Worm (Caenorhabditis elegans): ENCODE measurements around the gene T01E8.8.
A peak's percentile ranks its signal among the peaks of the same experiment; 100 is the strongest.

T01E8.8 gene

DNA sequence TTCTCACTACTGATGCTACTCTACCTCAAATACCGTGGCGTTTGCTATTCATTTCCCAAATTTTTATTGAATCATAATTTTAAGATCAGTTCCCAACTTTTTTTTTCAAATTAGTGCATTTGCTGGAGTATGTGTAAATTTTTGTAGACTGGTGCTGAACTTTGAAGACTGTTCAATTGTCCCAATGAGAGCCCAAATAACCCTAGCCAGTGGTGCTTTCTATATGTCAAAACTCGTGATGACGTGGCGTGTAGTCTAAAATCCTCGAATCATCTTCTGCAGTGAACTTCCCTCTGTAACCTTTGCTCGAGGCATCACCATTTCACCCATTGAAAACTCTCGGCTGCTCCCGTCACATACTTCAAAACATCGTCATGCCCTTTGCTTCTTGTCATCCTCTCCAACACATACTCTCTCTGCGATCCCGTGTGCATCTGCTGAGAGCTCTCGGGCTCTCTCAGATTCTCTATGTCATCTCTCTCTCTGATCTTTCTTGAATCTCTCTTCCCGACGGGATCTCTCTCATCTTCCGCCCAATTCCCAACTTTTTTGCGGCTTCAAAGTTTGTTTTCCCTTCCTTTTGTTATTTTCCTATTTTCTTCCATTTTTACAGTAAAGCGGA lies 26.5 kb upstream of the T01E8.8 start:
- TF ChIP-seq nhr-28 (tag; optimal IDR thresholded peaks at IDR 0.05), result no peak
- peak; percentile 53 for TF ChIP-seq hlh-1 (tag; optimal IDR thresholded peaks at IDR 0.05)
- TF ChIP-seq cnd-1 (tag; optimal IDR thresholded peaks at IDR 0.05), result no peak
- no peak for TF ChIP-seq unc-120 (tag; optimal IDR thresholded peaks at IDR 0.05; ENCODE audit: poor library complexity, severe bottlenecking)
- TF ChIP-seq pha-4 (tag; optimal IDR thresholded peaks at IDR 0.05), result peak; percentile 32
- no peak for TF ChIP-seq sem-2 (GFP tag; optimal IDR thresholded peaks at IDR 0.05)
- no peak for TF ChIP-seq snpc-4 (tag; optimal IDR thresholded peaks at IDR 0.05)
- TF ChIP-seq mep-1 (tag; optimal IDR thresholded peaks at IDR 0.05), result no peak

DNA sequence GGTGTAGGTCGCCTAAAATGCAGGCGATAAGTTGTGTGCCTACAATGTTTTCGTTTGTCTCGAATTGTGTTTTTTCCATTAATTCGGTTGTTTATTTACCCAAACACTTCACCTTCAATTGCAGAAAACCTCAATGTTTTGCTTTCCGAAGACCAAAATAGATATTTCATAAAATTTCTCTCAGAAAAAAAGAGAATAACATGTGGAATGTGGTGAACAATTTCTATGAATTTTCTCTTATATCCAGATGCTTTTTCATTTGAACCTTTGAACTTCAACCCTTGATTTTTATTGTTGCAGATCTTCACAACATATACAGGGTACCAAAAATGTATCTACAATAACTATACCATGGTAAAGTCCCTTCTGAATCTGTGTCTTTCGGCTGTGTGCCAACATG lies 24.6 kb upstream of the T01E8.8 start, which contains the start of gene T01E8.1:
Gene T01E8.1, plus strand, starts transcription at position 301 of the 400 bp plus-strand sequence.
- no peak for TF ChIP-seq nhr-12 (tag; optimal IDR thresholded peaks at IDR 0.05)
- TF ChIP-seq bed-3 (GFP tag; optimal IDR thresholded peaks at IDR 0.05), result no peak

DNA sequence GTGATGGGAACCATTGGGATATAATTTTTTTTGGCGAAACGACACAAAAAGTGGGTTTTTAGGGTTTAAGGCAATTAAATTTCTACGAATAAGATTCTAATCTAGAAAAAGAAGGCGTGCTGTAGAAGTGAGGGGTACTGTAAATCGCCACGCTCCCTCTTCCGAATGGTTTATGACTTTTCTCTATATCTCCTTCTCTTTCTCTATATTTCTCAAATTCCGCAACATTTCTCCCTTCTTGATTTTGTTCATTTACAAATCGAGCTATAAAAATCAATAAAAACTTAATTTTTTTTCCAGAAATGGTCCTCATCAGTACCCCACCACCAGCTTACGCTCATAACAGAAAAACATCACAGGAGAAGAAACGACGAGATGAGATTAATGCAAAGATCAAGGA lies 12.9 kb upstream of the T01E8.8 start, which contains the start of gene ref-1:
Gene ref-1, plus strand, starts transcription at position 301 of the 400 bp plus-strand sequence.
- TF ChIP-seq nhr-2 (tag; optimal IDR thresholded peaks at IDR 0.05) (no peak), ceh-83 (GFP tag; optimal IDR thresholded peaks at IDR 0.05) (no peak), lin-13 (tag; optimal IDR thresholded peaks at IDR 0.05) (no peak), nhr-76 (tag; optimal IDR thresholded peaks at IDR 0.05) (no peak), ham-2 (GFP tag; optimal IDR thresholded peaks at IDR 0.05) (no peak), unc-120 (tag; optimal IDR thresholded peaks at IDR 0.05; ENCODE audit: poor library complexity, severe bottlenecking) (no peak), blmp-1 (tag; optimal IDR thresholded peaks at IDR 0.05) (no peak), hlh-1 (tag; optimal IDR thresholded peaks at IDR 0.05) (no peak), bed-3 (GFP tag; optimal IDR thresholded peaks at IDR 0.05) (no peak), cnd-1 (tag; optimal IDR thresholded peaks at IDR 0.05) (no peak)

DNA sequence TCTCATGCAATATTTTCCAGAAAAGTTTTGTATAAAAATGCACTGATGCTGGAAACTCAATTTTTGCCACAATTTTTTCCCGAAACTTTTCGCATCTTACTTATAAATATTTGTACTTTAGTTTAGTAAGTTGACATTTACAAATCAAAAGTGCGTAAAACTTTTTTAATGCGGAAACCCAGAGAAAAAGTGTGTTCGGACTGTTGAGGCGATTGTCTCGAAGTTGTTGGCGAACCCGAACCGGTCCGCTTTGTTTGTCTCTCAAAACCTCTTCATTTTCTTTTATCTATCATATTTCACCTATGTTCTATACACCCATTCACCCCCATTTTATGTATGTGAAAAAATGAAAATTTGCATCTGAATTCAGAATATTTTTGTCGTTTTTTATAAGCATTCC lies 10.4 kb upstream of the T01E8.8 start:
- no peak for TF ChIP-seq sptf-1 (tag; optimal IDR thresholded peaks at IDR 0.05)
- TF ChIP-seq ces-1 (GFP tag; optimal IDR thresholded peaks at IDR 0.05), result no peak
- TF ChIP-seq drap-1 (GFP tag; optimal IDR thresholded peaks at IDR 0.05), result no peak
- TF ChIP-seq nhr-237 (tag; optimal IDR thresholded peaks at IDR 0.05), result no peak
- TF ChIP-seq blmp-1 (tag; optimal IDR thresholded peaks at IDR 0.05), result no peak
- TF ChIP-seq elt-1 (tag; optimal IDR thresholded peaks at IDR 0.05; ENCODE audit: borderline replicate concordance, insufficient read depth), result no peak
- no peak for TF ChIP-seq zip-8 (tag; optimal IDR thresholded peaks at IDR 0.05)
- no peak for TF ChIP-seq lin-13 (tag; optimal IDR thresholded peaks at IDR 0.05)
- no peak for TF ChIP-seq unc-120 (tag; optimal IDR thresholded peaks at IDR 0.05; ENCODE audit: poor library complexity, severe bottlenecking)
- TF ChIP-seq unc-39 (tag; optimal IDR thresholded peaks at IDR 0.05), result no peak
- TF ChIP-seq nhr-76 (tag; optimal IDR thresholded peaks at IDR 0.05), result no peak
- TF ChIP-seq bed-3 (GFP tag; optimal IDR thresholded peaks at IDR 0.05), result no peak
- TF ChIP-seq unc-62 (GFP tag; optimal IDR thresholded peaks at IDR 0.05), result no peak
- no peak for TF ChIP-seq ham-2 (GFP tag; optimal IDR thresholded peaks at IDR 0.05)
- no peak for TF ChIP-seq ceh-83 (GFP tag; optimal IDR thresholded peaks at IDR 0.05)
- TF ChIP-seq ztf-11 (tag; optimal IDR thresholded peaks at IDR 0.05), result no peak
- TF ChIP-seq ceh-43 (GFP tag; optimal IDR thresholded peaks at IDR 0.05), result no peak
- TF ChIP-seq M03D4.4 (tag; optimal IDR thresholded peaks at IDR 0.05), result no peak
- no peak for TF ChIP-seq nhr-2 (tag; optimal IDR thresholded peaks at IDR 0.05)

DNA sequence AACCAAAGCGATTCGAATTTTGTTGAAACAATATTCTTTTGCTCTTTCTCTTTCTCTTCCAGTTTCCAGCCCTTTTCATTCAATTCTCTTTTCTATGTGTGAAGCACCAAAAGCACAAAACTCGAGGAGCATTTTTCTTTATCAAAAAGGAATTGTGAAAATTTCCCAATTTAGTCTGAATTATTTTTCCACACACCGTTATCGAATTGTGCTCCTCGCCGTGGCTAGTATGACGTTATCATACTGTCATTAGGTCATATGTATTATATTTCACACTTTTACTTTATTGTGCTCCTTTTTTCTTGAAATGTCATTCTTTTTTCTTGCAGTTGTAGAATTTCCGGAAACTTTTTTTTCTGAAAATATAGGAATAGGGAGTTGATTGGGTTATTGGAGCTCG lies 9.4 kb upstream of the T01E8.8 start:
- TF ChIP-seq ceh-83 (GFP tag; optimal IDR thresholded peaks at IDR 0.05), result no peak
- TF ChIP-seq nhr-2 (tag; optimal IDR thresholded peaks at IDR 0.05), result no peak
- no peak for TF ChIP-seq elt-3 (tag; optimal IDR thresholded peaks at IDR 0.05)
- TF ChIP-seq bed-3 (GFP tag; optimal IDR thresholded peaks at IDR 0.05), result no peak
- no peak for TF ChIP-seq mep-1 (tag; optimal IDR thresholded peaks at IDR 0.05)
- TF ChIP-seq ztf-11 (tag; optimal IDR thresholded peaks at IDR 0.05), result no peak
- no peak for TF ChIP-seq sptf-1 (tag; optimal IDR thresholded peaks at IDR 0.05)
- no peak for TF ChIP-seq mab-5 (tag; optimal IDR thresholded peaks at IDR 0.05)
- TF ChIP-seq sem-2 (GFP tag; optimal IDR thresholded peaks at IDR 0.05), result no peak
- no peak for TF ChIP-seq M03D4.4 (tag; optimal IDR thresholded peaks at IDR 0.05)
- no peak for TF ChIP-seq lsy-2 (tag; optimal IDR thresholded peaks at IDR 0.05)
- no peak for TF ChIP-seq zip-8 (tag; optimal IDR thresholded peaks at IDR 0.05)

Data from whole organism, mixed stage, embryonic.